Fruit fly (Drosophila melanogaster) whole organism, embryonic: ENCODE results near the gene btz.
A peak's percentile ranks its signal among the peaks of the same experiment; 100 is the strongest.

Experiments used
- B-H2 ChIP-seq: fragments of 200-800 bp; sonication (Bioruptor generic); optimal IDR thresholded peaks from 2 replicates; lab custom pipeline; 2018; ENCODE audit warnings: missing biosample characterization, mild to moderate bottlenecking, missing genetic modification characterization
- CG10267 ChIP-seq: fragments of 200-800 bp; sonication (Bioruptor generic); optimal IDR thresholded peaks from 2 replicates; lab custom pipeline; 2018; ENCODE audit warnings: missing biosample characterization, mild to moderate bottlenecking, missing genetic modification characterization, moderate library complexity
- CG11723 ChIP-seq: fragments of 200-800 bp; sonication (Bioruptor generic); optimal IDR thresholded peaks from 2 replicates; lab custom pipeline; 2017; ENCODE audit warnings: missing biosample characterization, mild to moderate bottlenecking, missing genetic modification characterization
- CG12155 ChIP-seq: fragments of 200-800 bp; sonication (Bioruptor generic); optimal IDR thresholded peaks from 3 replicates; lab custom pipeline; 2016; ENCODE audit warnings: missing biosample characterization, missing genetic modification characterization
- CG17328 ChIP-seq: fragments of 200-800 bp; sonication (Bioruptor generic); IDR thresholded peaks from 2 replicates; pipeline ENCODE4 v1.3.6; 2022; ENCODE audit warnings: missing biosample characterization, missing genetic modification characterization
- CG17361 ChIP-seq: fragments of 200-800 bp; sonication (Bioruptor generic); IDR thresholded peaks from 3 replicates; pipeline ENCODE4 v1.3.6; 2022; ENCODE audit warnings: missing biosample characterization, missing genetic modification characterization
- CG18262 ChIP-seq: fragments of 200-800 bp; optimal IDR thresholded peaks from 3 replicates; lab custom pipeline; 2019; ENCODE audit warnings: missing biosample characterization, mild to moderate bottlenecking, missing genetic modification characterization, moderate library complexity
- CG1832 ChIP-seq: fragments of 200-800 bp; sonication (Bioruptor generic); optimal IDR thresholded peaks from 2 replicates; lab custom pipeline; 2017; ENCODE audit warnings: missing biosample characterization, mild to moderate bottlenecking, missing genetic modification characterization, inconsistent platforms
- CG2678 ChIP-seq: fragments of 200-800 bp; sonication (Bioruptor generic); optimal IDR thresholded peaks from 3 replicates; lab custom pipeline; 2019; ENCODE audit warnings: missing biosample characterization, mild to moderate bottlenecking, missing genetic modification characterization, moderate library complexity
- CG30431 ChIP-seq: fragments of 200-800 bp; sonication (Bioruptor generic); optimal IDR thresholded peaks from 2 replicates; lab custom pipeline; 2017; ENCODE audit warnings: missing biosample characterization, missing genetic modification characterization
- CG31224 ChIP-seq: fragments of 200-800 bp; sonication (Bioruptor generic); IDR thresholded peaks from 2 replicates; pipeline ENCODE4 v1.3.6; 2022; ENCODE audit warnings: missing biosample characterization, missing genetic modification characterization
- CG31365 ChIP-seq: fragments of 200-800 bp; sonication (Bioruptor generic); optimal IDR thresholded peaks from 2 replicates; lab custom pipeline; 2018; ENCODE audit warnings: missing biosample characterization, mild to moderate bottlenecking, missing genetic modification characterization
- CG33557 ChIP-seq: fragments of 200-800 bp; sonication (Bioruptor generic); optimal IDR thresholded peaks from 2 replicates; lab custom pipeline; 2019; ENCODE audit warnings: missing biosample characterization, mild to moderate bottlenecking, missing genetic modification characterization, moderate library complexity
- CG6254 ChIP-seq: fragments of 200-800 bp; sonication (Bioruptor generic); optimal IDR thresholded peaks from 3 replicates; lab custom pipeline; 2017; ENCODE audit warnings: mild to moderate bottlenecking, missing biosample characterization, missing genetic modification reagents, missing genetic modification characterization
- CG6689 ChIP-seq: fragments of 200-800 bp; sonication (Bioruptor generic); IDR thresholded peaks from 2 replicates; pipeline ENCODE4 v1.3.6; 2022; ENCODE audit warnings: missing biosample characterization, missing genetic modification characterization
- CG7357 ChIP-seq: fragments of 200-800 bp; sonication (Bioruptor generic); IDR thresholded peaks from 3 replicates; pipeline ENCODE4 v1.3.6; 2022; ENCODE audit warnings: missing biosample characterization, missing genetic modification characterization
- CG7556 ChIP-seq: fragments of 200-800 bp; sonication (Bioruptor generic); optimal IDR thresholded peaks from 2 replicates; lab custom pipeline; 2017; ENCODE audit warnings: missing biosample characterization, mild to moderate bottlenecking, missing genetic modification characterization
- CG8281 ChIP-seq: fragments of 200-800 bp; sonication (Bioruptor generic); optimal IDR thresholded peaks from 2 replicates; lab custom pipeline; 2018; ENCODE audit warnings: missing biosample characterization, mild to moderate bottlenecking, missing genetic modification characterization, moderate library complexity
- ERR ChIP-seq: fragments of 200-800 bp; sonication (Bioruptor generic); optimal IDR thresholded peaks from 2 replicates; lab custom pipeline; 2016; ENCODE audit warnings: missing biosample characterization, missing genetic modification characterization
- H15 ChIP-seq: fragments of 200-800 bp; sonication (Bioruptor generic); IDR thresholded peaks from 3 replicates; pipeline ENCODE4 v1.3.6; 2022; ENCODE audit warnings: missing biosample characterization, missing genetic modification characterization
- HLHmδ ChIP-seq: fragments of 200-800 bp; sonication (Bioruptor generic); optimal IDR thresholded peaks from 2 replicates; lab custom pipeline; 2018; ENCODE audit warnings: missing biosample characterization, mild to moderate bottlenecking, missing genetic modification characterization, moderate library complexity
- HmgD ChIP-seq: fragments of 200-800 bp; sonication (Bioruptor generic); optimal IDR thresholded peaks from 3 replicates; lab custom pipeline; 2016; ENCODE audit warnings: missing biosample characterization, missing genetic modification characterization
- Hmr ChIP-seq: fragments of 200-800 bp; sonication (Bioruptor generic); optimal IDR thresholded peaks from 3 replicates; lab custom pipeline; 2017; ENCODE audit warnings: mild to moderate bottlenecking, missing biosample characterization, missing genetic modification reagents, missing genetic modification characterization
- Lpt ChIP-seq: fragments of >200 bp; optimal IDR thresholded peaks from 2 replicates; lab custom pipeline; 2018; ENCODE audit warnings: missing biosample characterization, missing genetic modification characterization
- MTF-1 ChIP-seq: fragments of 200-800 bp; sonication (Bioruptor generic); optimal IDR thresholded peaks from 2 replicates; lab custom pipeline; 2018; ENCODE audit warnings: missing biosample characterization, mild to moderate bottlenecking, missing genetic modification characterization, borderline replicate concordance
- Oli ChIP-seq: fragments of 200-800 bp; sonication (Bioruptor generic); optimal IDR thresholded peaks from 2 replicates; lab custom pipeline; 2018; ENCODE audit warnings: missing biosample characterization, mild to moderate bottlenecking, missing genetic modification characterization, moderate library complexity
- PHDP ChIP-seq: fragments of 200-800 bp; sonication (Bioruptor generic); optimal IDR thresholded peaks from 3 replicates; lab custom pipeline; 2018; ENCODE audit warnings: missing biosample characterization, mild to moderate bottlenecking, missing genetic modification characterization, moderate library complexity
- Six4 ChIP-seq: fragments of 200-800 bp; sonication (Bioruptor generic); optimal IDR thresholded peaks from 2 replicates; lab custom pipeline; 2016; ENCODE audit warnings: missing biosample characterization, missing genetic modification characterization
- Sry-β ChIP-seq: fragments of 200-800 bp; sonication (Bioruptor generic); optimal IDR thresholded peaks from 2 replicates; lab custom pipeline; 2018; ENCODE audit warnings: missing biosample characterization, mild to moderate bottlenecking, missing genetic modification characterization, moderate library complexity
- TFAM ChIP-seq: fragments of 200-800 bp; sonication (Bioruptor generic); optimal IDR thresholded peaks from 2 replicates; lab custom pipeline; 2017; ENCODE audit warnings: missing biosample characterization, missing genetic modification characterization, inconsistent platforms
- al ChIP-seq: fragments of 200-800 bp; sonication (Bioruptor generic); IDR thresholded peaks from 2 replicates; pipeline ENCODE4 v1.3.6; 2022; ENCODE audit warnings: missing biosample characterization, missing genetic modification characterization
- ap ChIP-seq: fragments of 200-800 bp; sonication (Bioruptor generic); IDR thresholded peaks from 2 replicates; pipeline ENCODE4 v1.3.6; 2022; ENCODE audit warnings: missing biosample characterization, missing genetic modification characterization
- br ChIP-seq: fragments of >200 bp; optimal IDR thresholded peaks from 2 replicates; lab custom pipeline; 2017
- cad ChIP-seq: fragments of >200 bp; optimal IDR thresholded peaks from 2 replicates; lab custom pipeline; 2017; ENCODE audit warnings: missing biosample characterization, missing genetic modification characterization
- crol ChIP-seq: fragments of 200-800 bp; sonication (Bioruptor generic); IDR thresholded peaks from 2 replicates; pipeline ENCODE4 v1.3.6; 2022; ENCODE audit warnings: missing biosample characterization, missing genetic modification characterization
- dan ChIP-seq: fragments of 200-800 bp; sonication (Bioruptor generic); IDR thresholded peaks from 2 replicates; pipeline ENCODE4 v1.3.6; 2022; ENCODE audit warnings: missing biosample characterization, missing genetic modification characterization
- gcm2 ChIP-seq: fragments of 200-800 bp; sonication (Bioruptor generic); optimal IDR thresholded peaks from 2 replicates; lab custom pipeline; 2016; ENCODE audit warnings: missing biosample characterization, missing genetic modification characterization
- gt ChIP-seq: fragments of 200-800 bp; sonication (Bioruptor generic); IDR thresholded peaks from 2 replicates; pipeline ENCODE4 v1.3.6; 2022; ENCODE audit warnings: missing biosample characterization, missing genetic modification characterization
- her ChIP-seq: fragments of 200-800 bp; sonication (Bioruptor generic); optimal IDR thresholded peaks from 2 replicates; lab custom pipeline; 2016; ENCODE audit warnings: missing biosample characterization, missing genetic modification characterization
- lov ChIP-seq, 2 experiments: fragments of 200-800 bp in 1 of 2; fragments of >200 bp in 1 of 2; sonication (Bioruptor generic) in 1 of 2; IDR thresholded peaks in 1 of 2; optimal IDR thresholded peaks in 1 of 2; 2 replicates in 1 of 2; 3 replicates in 1 of 2; pipeline versions ENCODE4 v1.3.6 to Lab custom; 2017 to 2022; ENCODE audit warnings: missing biosample characterization in 1 of 2, missing genetic modification characterization in 1 of 2
- mam ChIP-seq: fragments of 200-800 bp; sonication (Bioruptor generic); optimal IDR thresholded peaks from 3 replicates; lab custom pipeline; 2016; ENCODE audit warnings: missing biosample characterization, missing genetic modification characterization
- nom ChIP-seq: fragments of 200-800 bp; sonication (Bioruptor generic); optimal IDR thresholded peaks from 2 replicates; lab custom pipeline; 2017; ENCODE audit warnings: missing biosample characterization, missing genetic modification characterization, mild to moderate bottlenecking, moderate library complexity, missing genetic modification reagents
- ro ChIP-seq: fragments of 200-800 bp; sonication (Bioruptor generic); IDR thresholded peaks from 2 replicates; pipeline ENCODE4 v1.3.6; 2022; ENCODE audit warnings: missing biosample characterization, missing genetic modification characterization
- salm ChIP-seq: fragments of 200-800 bp; sonication (Bioruptor generic); optimal IDR thresholded peaks from 2 replicates; lab custom pipeline; 2018; ENCODE audit warnings: missing biosample characterization, mild to moderate bottlenecking, missing genetic modification characterization
- sqz ChIP-seq: fragments of 200-800 bp; sonication (Bioruptor generic); optimal IDR thresholded peaks from 3 replicates; lab custom pipeline; 2018; ENCODE audit warnings: missing biosample characterization, mild to moderate bottlenecking, missing genetic modification characterization
- tx ChIP-seq: fragments of 200-800 bp; sonication (Bioruptor generic); optimal IDR thresholded peaks from 2 replicates; lab custom pipeline; 2016; ENCODE audit warnings: missing biosample characterization, missing genetic modification characterization
- vnd ChIP-seq: fragments of 200-800 bp; sonication (Bioruptor generic); IDR thresholded peaks from 3 replicates; pipeline ENCODE4 v1.3.6; 2022; ENCODE audit warnings: missing biosample characterization, missing genetic modification characterization; ENCODE audit not compliant: partially characterized antibody
- wor ChIP-seq: fragments of 200-800 bp; sonication (Bioruptor generic); IDR thresholded peaks from 2 replicates; pipeline ENCODE4 v1.3.6; 2022; ENCODE audit warnings: missing biosample characterization, missing genetic modification characterization
- zen2 ChIP-seq: fragments of 200-800 bp; sonication (Bioruptor generic); IDR thresholded peaks from 3 replicates; pipeline ENCODE4 v1.3.6; 2022; ENCODE audit warnings: missing biosample characterization, missing genetic modification characterization; ENCODE audit not compliant: partially characterized antibody
- zf30C ChIP-seq: fragments of 200-800 bp; sonication (Bioruptor generic); optimal IDR thresholded peaks from 3 replicates; lab custom pipeline; 2018; ENCODE audit warnings: missing biosample characterization, mild to moderate bottlenecking, missing genetic modification characterization

Gene btz

dm6 chr3R:27706581-27707181 lies 6.5 kb downstream of the btz start, which contains the start of the genes CROT and CG12877 (continued):
- TF ChIP-seq dan (GFP tag; lab: Robert Waterston, UW), result no peak
- peak; percentile 49 for TF ChIP-seq mam (GFP tag; lab: Kevin White, UChicago)
- peak; percentile 78 for TF ChIP-seq Hmr (GFP tag; lab: Kevin White, UChicago)
- peak; percentile 80 for TF ChIP-seq PHDP (tag; lab: Kevin White, UChicago)
- peak; percentile 72 for TF ChIP-seq CG2678 (tag; lab: Kevin White, UChicago)
- peak; percentile 49 for TF ChIP-seq CG1832 (GFP tag; lab: Kevin White, UChicago)
- peak; percentile 72 for TF ChIP-seq CG7556 (GFP tag; lab: Kevin White, UChicago)
- TF ChIP-seq wor (GFP tag; lab: Robert Waterston, UW), result peak; percentile 70
- TF ChIP-seq MTF-1, result no peak
- peak; percentile 81 for TF ChIP-seq Oli (tag; lab: Kevin White, UChicago)
- TF ChIP-seq CG12155 (GFP tag; lab: Kevin White, UChicago), result peak; percentile 85
- TF ChIP-seq nom (GFP tag; lab: Kevin White, UChicago), result no peak
- TF ChIP-seq H15, result peak; percentile 63; the same call in 2 of the 3 replicates
- TF ChIP-seq her (GFP tag; lab: Kevin White, UChicago), result no peak
- TF ChIP-seq zf30C (GFP tag; lab: Kevin White, UChicago), result no peak
- no peak for TF ChIP-seq ERR (GFP tag; lab: Kevin White, UChicago)
- TF ChIP-seq ap (GFP tag; lab: Robert Waterston, UW), result peak; percentile 68
- TF ChIP-seq cad, result no peak
- no peak for TF ChIP-seq vnd (GFP tag; lab: Robert Waterston, UW)
- TF ChIP-seq HmgD (GFP tag; lab: Kevin White, UChicago), result no peak
- peak; percentile 67 for TF ChIP-seq CG10267 (tag; lab: Kevin White, UChicago)
- peak; percentile 13 for TF ChIP-seq TFAM (GFP tag; lab: Kevin White, UChicago)
- TF ChIP-seq CG17328 (GFP tag; lab: Robert Waterston, UW), result peak; percentile 77
- peak; percentile 70 for TF ChIP-seq B-H2 (GFP tag; lab: Kevin White, UChicago)
- TF ChIP-seq Six4 (GFP tag; lab: Kevin White, UChicago), result peak; percentile 60
- peak; percentile 61 for TF ChIP-seq CG33557 (GFP tag; lab: Kevin White, UChicago)
- TF ChIP-seq tx, result no peak
- TF ChIP-seq Lpt (GFP tag; lab: Kevin White, UChicago), result no peak
- no peak for TF ChIP-seq sqz
- TF ChIP-seq CG17361 (GFP tag; lab: Robert Waterston, UW), result peak; percentile 92
- no peak for TF ChIP-seq gcm2 (GFP tag; lab: Kevin White, UChicago)
- no peak for TF ChIP-seq lov (optimal IDR thresholded peaks at IDR 0.05; lab: Kevin White, UChicago)
- 0 out of 3 replicates have a peak, but pooled peaks have one; percentile 10 for TF ChIP-seq lov (GFP tag; IDR thresholded peaks at IDR 0.05; lab: Robert Waterston, UW)
- peak; percentile 53 for TF ChIP-seq CG11723 (GFP tag; lab: Kevin White, UChicago)
- peak; percentile 99 for TF ChIP-seq CG18262 (tag; lab: Kevin White, UChicago)
- TF ChIP-seq HLHmδ, result no peak
- peak; percentile 3 for TF ChIP-seq Sry-β (GFP tag; lab: Kevin White, UChicago)
- TF ChIP-seq ro (GFP tag; lab: Robert Waterston, UW), result no peak
- TF ChIP-seq gt, result no peak
- TF ChIP-seq al (GFP tag; lab: Robert Waterston, UW), result peak; percentile 73; the same call in 1 of the 2 replicates
- peak; percentile 84 for TF ChIP-seq CG6689 (GFP tag; lab: Robert Waterston, UW)
- TF ChIP-seq zen2 (GFP tag; lab: Robert Waterston, UW), result no peak
- TF ChIP-seq CG30431 (GFP tag; lab: Kevin White, UChicago), result peak; percentile 79
- no peak for TF ChIP-seq CG6254
- TF ChIP-seq CG7357 (GFP tag; lab: Robert Waterston, UW), result peak; percentile 57
- peak; percentile 66 for TF ChIP-seq CG31224 (GFP tag; lab: Robert Waterston, UW)
- TF ChIP-seq salm, result no peak
- TF ChIP-seq br (lab: Kevin White, UChicago), result no peak
- TF ChIP-seq crol (GFP tag; lab: Robert Waterston, UW), result no peak
- TF ChIP-seq CG8281 (tag; lab: Kevin White, UChicago), result peak; percentile 5
- TF ChIP-seq CG31365 (tag; lab: Kevin White, UChicago), result no peak
